Worm (Caenorhabditis elegans) whole organism, L3 larva: ENCODE results near the gene T28A8.6.

Source experiments
- R02D3.7 ChIP-seq: fragments of 150-350 bp; optimal IDR thresholded peaks from 2 replicates; lab custom pipeline; 2014; ENCODE audit warnings: missing biosample characterization, missing genetic modification characterization
- ZK546.5 ChIP-seq: sonication (generic microtip); optimal IDR thresholded peaks from 2 replicates; lab custom pipeline; 2017; ENCODE audit warnings: missing biosample characterization, missing genetic modification characterization
- aly-2 ChIP-seq: fragments of 150-350 bp; optimal IDR thresholded peaks from 2 replicates; lab custom pipeline; 2014; ENCODE audit warnings: missing biosample characterization, missing genetic modification characterization
- ceh-16 ChIP-seq: sonication (generic microtip); optimal IDR thresholded peaks from 2 replicates; lab custom pipeline; 2017; ENCODE audit warnings: missing biosample characterization, missing genetic modification characterization
- ceh-9 ChIP-seq: sonication (generic microtip); optimal IDR thresholded peaks from 2 replicates; lab custom pipeline; 2018; ENCODE audit warnings: missing biosample characterization, missing genetic modification characterization
- daf-12 ChIP-seq: fragments of 150-350 bp; optimal IDR thresholded peaks from 2 replicates; lab custom pipeline; 2014; ENCODE audit warnings: missing biosample characterization, missing genetic modification reagents, missing genetic modification characterization
- egl-27 ChIP-seq: sonication (generic microtip); optimal IDR thresholded peaks from 4 replicates; lab custom pipeline; 2017; ENCODE audit warnings: missing biosample characterization, missing genetic modification reagents, missing genetic modification characterization
- egl-5 ChIP-seq: fragments of 150-350 bp; optimal IDR thresholded peaks from 2 replicates; lab custom pipeline; 2017; ENCODE audit warnings: missing biosample characterization, missing genetic modification reagents, missing genetic modification characterization, inconsistent platforms
- elt-2 ChIP-seq: sonication (generic microtip); optimal IDR thresholded peaks from 2 replicates; lab custom pipeline; 2016; ENCODE audit warnings: missing genetic modification reagents, mild to moderate bottlenecking, missing genetic modification characterization, missing compliant biosample characterization
- elt-3 ChIP-seq, 3 experiments: fragments of 150-350 bp in 1 of 3; sonication (generic microtip) in 2 of 3; optimal IDR thresholded peaks; 2 replicates in 2 of 3; 4 replicates in 1 of 3; lab custom pipeline; 2014 to 2017; ENCODE audit warnings: missing biosample characterization in 3 of 3, missing genetic modification characterization in 3 of 3
- fkh-10 ChIP-seq: sonication (generic microtip); optimal IDR thresholded peaks from 2 replicates; lab custom pipeline; 2017; ENCODE audit warnings: missing biosample characterization, missing genetic modification reagents, missing genetic modification characterization
- fos-1 ChIP-seq: fragments of 150-350 bp; optimal IDR thresholded peaks from 2 replicates; lab custom pipeline; 2014; ENCODE audit warnings: missing biosample characterization, missing genetic modification characterization
- hmg-11 ChIP-seq: sonication (generic microtip); optimal IDR thresholded peaks from 2 replicates; lab custom pipeline; 2016; ENCODE audit warnings: missing genetic modification characterization, missing compliant biosample characterization
- jun-1 ChIP-seq: fragments of 150-350 bp; optimal IDR thresholded peaks from 2 replicates; lab custom pipeline; 2014; ENCODE audit warnings: missing biosample characterization, missing genetic modification reagents, missing genetic modification characterization
- lsy-12 ChIP-seq: sonication (generic microtip); optimal IDR thresholded peaks from 2 replicates; lab custom pipeline; 2016; ENCODE audit warnings: mild to moderate bottlenecking, missing genetic modification characterization, missing compliant biosample characterization
- mml-1 ChIP-seq: fragments of 150-350 bp; sonication (generic microtip); optimal IDR thresholded peaks from 3 replicates; lab custom pipeline; 2014; ENCODE audit warnings: missing biosample characterization, missing genetic modification characterization
- nhr-11 ChIP-seq: fragments of 150-350 bp; optimal IDR thresholded peaks from 2 replicates; lab custom pipeline; 2014; ENCODE audit warnings: missing biosample characterization, missing genetic modification characterization
- nhr-12 ChIP-seq: fragments of 150-350 bp; optimal IDR thresholded peaks from 2 replicates; lab custom pipeline; 2014; ENCODE audit warnings: missing biosample characterization, missing genetic modification characterization
- nhr-23 ChIP-seq: fragments of 150-350 bp; optimal IDR thresholded peaks from 2 replicates; lab custom pipeline; 2014; ENCODE audit warnings: missing biosample characterization, missing genetic modification reagents, missing genetic modification characterization
- nhr-25 ChIP-seq: sonication (generic microtip); optimal IDR thresholded peaks from 2 replicates; lab custom pipeline; 2017; ENCODE audit warnings: missing biosample characterization, missing genetic modification characterization
- nhr-28 ChIP-seq: fragments of 150-350 bp; optimal IDR thresholded peaks from 2 replicates; lab custom pipeline; 2014; ENCODE audit warnings: missing biosample characterization, missing genetic modification characterization
- nhr-43 ChIP-seq: sonication (generic microtip); optimal IDR thresholded peaks from 2 replicates; lab custom pipeline; 2016; ENCODE audit warnings: mild to moderate bottlenecking, missing genetic modification characterization, missing compliant biosample characterization; ENCODE audit not compliant: poor library complexity, severe bottlenecking
- nhr-67 ChIP-seq: fragments of 150-350 bp; optimal IDR thresholded peaks from 2 replicates; lab custom pipeline; 2014; ENCODE audit warnings: missing biosample characterization, missing genetic modification characterization
- nhr-76 ChIP-seq: fragments of 150-350 bp; sonication (generic microtip); optimal IDR thresholded peaks from 5 replicates; lab custom pipeline; 2014; ENCODE audit warnings: missing biosample characterization, missing genetic modification characterization
- nhr-77 ChIP-seq: fragments of 150-350 bp; optimal IDR thresholded peaks from 2 replicates; lab custom pipeline; 2014; ENCODE audit warnings: missing biosample characterization, missing genetic modification characterization
- pha-4 ChIP-seq: fragments of 150-350 bp; optimal IDR thresholded peaks from 2 replicates; lab custom pipeline; 2014; ENCODE audit warnings: missing biosample characterization, missing genetic modification reagents, missing genetic modification characterization
- pqm-1 ChIP-seq: fragments of 150-350 bp; optimal IDR thresholded peaks from 2 replicates; lab custom pipeline; 2017; ENCODE audit warnings: missing biosample characterization, missing genetic modification characterization, inconsistent platforms
- sea-2 ChIP-seq: fragments of 150-350 bp; sonication (generic microtip); optimal IDR thresholded peaks from 4 replicates; lab custom pipeline; 2014; ENCODE audit warnings: missing biosample characterization, missing genetic modification reagents, missing genetic modification characterization
- skn-1 ChIP-seq: fragments of 150-350 bp; optimal IDR thresholded peaks from 2 replicates; lab custom pipeline; 2014; ENCODE audit warnings: missing biosample characterization, missing genetic modification characterization
- snpc-4 ChIP-seq: fragments of 150-350 bp; optimal IDR thresholded peaks from 2 replicates; lab custom pipeline; 2014; ENCODE audit warnings: missing biosample characterization, missing genetic modification characterization
- unc-39 ChIP-seq: sonication (generic microtip); optimal IDR thresholded peaks from 4 replicates; lab custom pipeline; 2017; ENCODE audit warnings: missing biosample characterization, missing genetic modification characterization
- unc-62 ChIP-seq: fragments of 150-350 bp; sonication (generic microtip); optimal IDR thresholded peaks from 4 replicates; lab custom pipeline; 2014; ENCODE audit warnings: missing biosample characterization, missing genetic modification reagents, missing genetic modification characterization
- zag-1 ChIP-seq: fragments of 150-350 bp; optimal IDR thresholded peaks from 2 replicates; lab custom pipeline; 2014; ENCODE audit warnings: missing biosample characterization, missing genetic modification characterization
- ztf-11 ChIP-seq: fragments of 150-350 bp; optimal IDR thresholded peaks from 2 replicates; lab custom pipeline; 2014; ENCODE audit warnings: missing biosample characterization, missing genetic modification characterization
- ztf-4 ChIP-seq: fragments of 150-350 bp; optimal IDR thresholded peaks from 2 replicates; lab custom pipeline; 2014; ENCODE audit warnings: missing biosample characterization, missing genetic modification characterization

The T28A8.6 gene

ce11 chrIII:13471504-13471903 lies 27.5 kb upstream of the T28A8.6 start, which contains the start of gene pssy-2:
Gene pssy-2 (plus strand): TSS chrIII:13471804.
- TF ChIP-seq zag-1 (tag; lab: Kevin White, UChicago) (no peak), fkh-10 (GFP tag; lab: Kevin White, UChicago) (no peak), unc-62 (GFP tag; lab: Kevin White, UChicago) (no peak), pqm-1 (tag; lab: Kevin White, UChicago) (no peak), ceh-16 (tag; lab: Kevin White, UChicago) (no peak), elt-2 (tag; lab: Kevin White, UChicago) (no peak), ztf-4 (tag; lab: Kevin White, UChicago) (no peak), fos-1 (tag; lab: Kevin White, UChicago) (no peak), nhr-12 (tag; lab: Kevin White, UChicago) (no peak), snpc-4 (no peak), elt-3 (tag; optimal IDR thresholded peaks at IDR 0.05; lab: Kevin White, UChicago) (no peak), nhr-25 (no peak), skn-1 (no peak), daf-12 (no peak), lsy-12 (no peak)
- TF ChIP-seq, all 47 proteins: peak for 0

- TF ChIP-seq nhr-67 (tag; lab: Kevin White, UChicago), result no peak
- TF ChIP-seq pqm-1 (tag; lab: Kevin White, UChicago), result no peak
- no peak for TF ChIP-seq R02D3.7 (tag; lab: Kevin White, UChicago)
- TF ChIP-seq nhr-11 (tag; lab: Kevin White, UChicago), result no peak
- no peak for TF ChIP-seq egl-27
- TF ChIP-seq mml-1 (tag; lab: Kevin White, UChicago), result no peak
- TF ChIP-seq skn-1, result no peak
- TF ChIP-seq nhr-43, result no peak
- no peak for TF ChIP-seq lsy-12
- no peak for TF ChIP-seq elt-3 (tag; optimal IDR thresholded peaks at IDR 0.05; lab: Kevin White, UChicago)
- TF ChIP-seq nhr-76 (tag; lab: Kevin White, UChicago), result no peak
- no peak for TF ChIP-seq hmg-11
Measured at ce11 chrIII:13474482-13474881, 24.5 kb upstream of the T28A8.6 start.

ce11 chrIII:13476682-13477081 lies 22.3 kb upstream of the T28A8.6 start, which contains the start of gene T27E9.6:
Gene T27E9.6 (minus strand): TSS chrIII:13476782.
- no peak for TF ChIP-seq pha-4 (tag; lab: Kevin White, UChicago)
- TF ChIP-seq nhr-23 (tag; lab: Kevin White, UChicago), result no peak
- no peak for TF ChIP-seq ceh-16 (tag; lab: Kevin White, UChicago)
- no peak for TF ChIP-seq elt-2 (tag; lab: Kevin White, UChicago)
- TF ChIP-seq nhr-25, result no peak
- no peak for TF ChIP-seq jun-1 (tag; lab: Kevin White, UChicago)
- no peak for TF ChIP-seq lsy-12
- no peak for TF ChIP-seq egl-27
- TF ChIP-seq nhr-76 (tag; lab: Kevin White, UChicago), result no peak
- no peak for TF ChIP-seq ceh-9 (tag; lab: Kevin White, UChicago)
- no peak for TF ChIP-seq egl-5 (tag; lab: Kevin White, UChicago)
- no peak for TF ChIP-seq skn-1

- no peak for TF ChIP-seq nhr-77 (tag; lab: Kevin White, UChicago)
- TF ChIP-seq zag-1 (tag; lab: Kevin White, UChicago), result no peak
- TF ChIP-seq sea-2 (GFP tag; lab: Kevin White, UChicago), result no peak
- TF ChIP-seq nhr-25, result no peak
- TF ChIP-seq snpc-4, result no peak
- no peak for TF ChIP-seq unc-39 (tag; lab: Kevin White, UChicago)
- TF ChIP-seq ZK546.5, result no peak
- no peak for TF ChIP-seq nhr-23 (tag; lab: Kevin White, UChicago)
- TF ChIP-seq ztf-11 (tag; lab: Kevin White, UChicago), result no peak
Measured at ce11 chrIII:13484024-13484423, 15.0 kb upstream of the T28A8.6 start, which contains the start of gene acc-4. Gene acc-4 (minus strand): TSS chrIII:13484124.

- no peak for TF ChIP-seq ZK546.5
- no peak for TF ChIP-seq ceh-9 (tag; lab: Kevin White, UChicago)
- no peak for TF ChIP-seq pha-4 (tag; lab: Kevin White, UChicago)
- TF ChIP-seq aly-2, result no peak
- TF ChIP-seq nhr-28, result no peak
- TF ChIP-seq ztf-11 (tag; lab: Kevin White, UChicago), result no peak
- no peak for TF ChIP-seq egl-5 (tag; lab: Kevin White, UChicago)
- TF ChIP-seq sea-2 (GFP tag; lab: Kevin White, UChicago), result no peak
- TF ChIP-seq nhr-11 (tag; lab: Kevin White, UChicago), result no peak
- no peak for TF ChIP-seq nhr-25
- TF ChIP-seq elt-2 (tag; lab: Kevin White, UChicago), result no peak
- TF ChIP-seq unc-62 (GFP tag; lab: Kevin White, UChicago), result no peak
- TF ChIP-seq, all 47 proteins: peak for 0
Measured at ce11 chrIII:13492377-13492776, 6.6 kb upstream of the T28A8.6 start, which contains the start of gene twk-40. Gene twk-40 (minus strand): TSS chrIII:13492477.
